Fruit fly (Drosophila melanogaster) whole organism, prepupa: ENCODE measurements around the gene plh.

Source experiments
- Blimp-1 ChIP-seq: fragments of 200-800 bp; sonication (Bioruptor generic); optimal IDR thresholded peaks from 3 replicates; lab custom pipeline; 2017; ENCODE audit warnings: missing biosample characterization, missing genetic modification characterization, mild to moderate bottlenecking, moderate library complexity, missing genetic modification reagents
- CG31627 ChIP-seq: fragments of 200-800 bp; sonication (Bioruptor generic); optimal IDR thresholded peaks from 3 replicates; lab custom pipeline; 2016; ENCODE audit warnings: missing biosample characterization, missing genetic modification characterization
- CG34406 ChIP-seq: fragments of 200-800 bp; sonication (Bioruptor generic); optimal IDR thresholded peaks from 3 replicates; lab custom pipeline; 2016; ENCODE audit warnings: missing biosample characterization, missing genetic modification characterization
- CG6276 ChIP-seq: fragments of 200-800 bp; sonication (Bioruptor generic); optimal IDR thresholded peaks from 2 replicates; lab custom pipeline; 2017; ENCODE audit warnings: missing biosample characterization, mild to moderate bottlenecking, missing genetic modification characterization
- CG6854 ChIP-seq: fragments of 200-800 bp; sonication (Bioruptor generic); optimal IDR thresholded peaks from 2 replicates; lab custom pipeline; 2017; ENCODE audit warnings: missing biosample characterization, mild to moderate bottlenecking, missing genetic modification characterization
- CG9139 ChIP-seq: fragments of 200-800 bp; sonication (Bioruptor generic); optimal IDR thresholded peaks from 3 replicates; lab custom pipeline; 2017; ENCODE audit warnings: missing biosample characterization, mild to moderate bottlenecking, missing genetic modification characterization
- Met ChIP-seq: fragments of 200-800 bp; sonication (Bioruptor generic); optimal IDR thresholded peaks from 3 replicates; lab custom pipeline; 2016; ENCODE audit warnings: missing biosample characterization, missing genetic modification characterization
- Smox ChIP-seq: fragments of 200-800 bp; sonication (Bioruptor generic); optimal IDR thresholded peaks from 3 replicates; lab custom pipeline; 2016; ENCODE audit warnings: missing biosample characterization, missing genetic modification characterization
- dsx ChIP-seq: fragments of 200-800 bp; optimal IDR thresholded peaks from 3 replicates; lab custom pipeline; 2019; ENCODE audit warnings: missing biosample characterization, mild to moderate bottlenecking, missing genetic modification characterization, moderate library complexity; ENCODE audit not compliant: poor library complexity, severe bottlenecking
- fd59A ChIP-seq: fragments of 200-800 bp; sonication (Bioruptor generic); optimal IDR thresholded peaks from 2 replicates; lab custom pipeline; 2017; ENCODE audit warnings: missing biosample characterization, mild to moderate bottlenecking, missing genetic modification characterization, missing genetic modification reagents
- topi ChIP-seq: fragments of 200-800 bp; sonication (Bioruptor generic); optimal IDR thresholded peaks from 3 replicates; lab custom pipeline; 2016; ENCODE audit warnings: missing biosample characterization, missing genetic modification characterization

dm6 chr3R:5055424-5055981 is 44.7 kb upstream of the plh start:
- no peak for TF ChIP-seq topi
- TF ChIP-seq CG31627 = no peak
- no peak for TF ChIP-seq CG9139
- TF ChIP-seq CG6854 = no peak
- no peak for TF ChIP-seq CG6276 (GFP tag; lab: Kevin White, UChicago)
- TF ChIP-seq dsx = no peak
- TF ChIP-seq Smox (GFP tag; lab: Kevin White, UChicago) = no peak
- TF ChIP-seq CG34406 (GFP tag; lab: Kevin White, UChicago) = no peak
- no peak for TF ChIP-seq Met
- no peak for TF ChIP-seq fd59A
- TF ChIP-seq Blimp-1 (GFP tag; lab: Kevin White, UChicago) = no peak
